Worm (Caenorhabditis elegans) whole organism, L3 larva: ENCODE data around the gene T08B1.4.

Source experiments
- R02D3.7 ChIP-seq: fragments of 150-350 bp; optimal IDR thresholded peaks from 2 replicates; lab custom pipeline; 2014; ENCODE audit warnings: missing biosample characterization, missing genetic modification characterization
- ZK546.5 ChIP-seq: sonication (generic microtip); optimal IDR thresholded peaks from 2 replicates; lab custom pipeline; 2017; ENCODE audit warnings: missing biosample characterization, missing genetic modification characterization
- ceh-9 ChIP-seq: sonication (generic microtip); optimal IDR thresholded peaks from 2 replicates; lab custom pipeline; 2018; ENCODE audit warnings: missing biosample characterization, missing genetic modification characterization
- nhr-11 ChIP-seq: fragments of 150-350 bp; optimal IDR thresholded peaks from 2 replicates; lab custom pipeline; 2014; ENCODE audit warnings: missing biosample characterization, missing genetic modification characterization
- nhr-237 ChIP-seq: fragments of 150-350 bp; optimal IDR thresholded peaks from 2 replicates; lab custom pipeline; 2014; ENCODE audit warnings: missing biosample characterization, missing genetic modification characterization
- unc-62 ChIP-seq: fragments of 150-350 bp; sonication (generic microtip); optimal IDR thresholded peaks from 4 replicates; lab custom pipeline; 2014; ENCODE audit warnings: missing biosample characterization, missing genetic modification reagents, missing genetic modification characterization

DNA sequence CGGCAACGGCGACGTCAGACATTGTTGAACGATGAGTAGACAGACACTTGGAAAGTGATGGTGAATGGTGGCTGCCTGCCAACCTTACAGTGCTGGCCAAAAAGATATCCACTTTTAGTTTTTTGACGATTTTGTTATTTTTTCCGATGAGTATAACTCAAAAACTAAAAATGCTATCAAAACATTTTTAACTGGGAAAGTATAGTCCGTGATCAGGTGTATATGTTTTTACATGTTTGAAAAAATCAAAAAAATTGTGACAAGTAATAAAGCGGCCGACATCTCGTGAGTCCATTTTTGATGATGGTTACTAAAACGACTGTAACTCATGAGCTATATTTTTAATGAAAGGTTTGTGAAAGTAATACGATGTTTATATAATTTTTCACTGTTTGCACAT lies 52.4 kb downstream of the T08B1.4 start, which contains the start of gene hil-6:
- TF ChIP-seq R02D3.7 (tag; lab: Kevin White, UChicago) (no peak), nhr-237 (tag; lab: Kevin White, UChicago) (no peak), unc-62 (GFP tag; lab: Kevin White, UChicago) (no peak), ceh-9 (no peak), ZK546.5 (tag; lab: Kevin White, UChicago) (no peak), nhr-11 (no peak)
